Fruit fly (Drosophila melanogaster) ovary, adult (tissue): ENCODE results near the gene HGTX.

ENCODE experiments used
- CG17801 ChIP-seq: fragments of 200-800 bp; optimal IDR thresholded peaks from 2 replicates; lab custom pipeline; 2019; ENCODE audit warnings: missing biosample characterization, mild to moderate bottlenecking, missing genetic modification characterization, moderate library complexity; ENCODE audit not compliant: partially characterized antibody

Gene HGTX

DNA sequence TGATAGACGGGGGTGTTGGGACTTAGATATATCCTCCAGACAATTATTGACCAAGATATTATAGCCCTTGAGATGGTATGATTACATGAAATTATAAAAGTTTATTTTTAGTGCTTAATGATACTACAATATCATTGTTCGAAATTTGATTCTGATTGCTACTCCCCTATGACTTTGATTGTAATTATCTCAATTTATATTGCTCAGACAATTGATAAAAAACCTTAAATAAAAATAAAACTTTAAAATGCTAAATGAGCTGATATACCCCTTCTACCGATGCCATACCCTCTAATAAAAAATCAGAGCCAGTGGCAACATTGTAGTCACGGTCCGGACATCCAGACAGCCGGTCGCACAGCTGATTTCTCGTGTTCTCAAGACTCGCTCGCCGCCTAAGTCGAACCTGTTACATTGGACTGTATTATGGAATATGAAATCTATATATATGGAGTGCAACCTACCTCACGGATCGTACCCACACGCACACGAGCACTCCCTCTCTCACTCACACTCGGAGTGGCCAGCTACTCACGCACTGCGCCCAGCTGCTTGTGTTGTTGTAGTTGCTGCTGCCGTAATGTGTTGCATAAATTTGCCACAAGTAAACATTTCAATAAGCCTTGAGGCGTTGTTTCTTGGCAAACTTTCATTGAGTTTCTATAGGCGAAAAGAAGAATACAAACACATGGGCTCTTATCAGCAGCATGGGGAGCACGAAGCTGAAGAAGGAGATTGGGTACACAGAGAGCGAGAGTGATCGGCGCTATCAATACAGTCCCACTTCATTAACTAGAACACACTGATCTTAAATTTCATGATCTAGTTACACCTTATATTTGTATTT, 13.8 kb upstream of the HGTX start:
- TF ChIP-seq CG17801 (GFP tag; lab: Kevin White, UChicago): no peak

dm6 chr3L:14611406-14612335, 12.3 kb upstream of the HGTX start:
- TF ChIP-seq CG17801 (GFP tag; lab: Kevin White, UChicago): no peak

dm6 chr3L:14610458-14610857, 11.1 kb upstream of the HGTX start:
- no peak for TF ChIP-seq CG17801 (GFP tag; lab: Kevin White, UChicago)

dm6 chr3L:14609138-14609729, 9.9 kb upstream of the HGTX start:
- TF ChIP-seq CG17801 (GFP tag; lab: Kevin White, UChicago): no peak

- no peak for TF ChIP-seq CG17801 (GFP tag; lab: Kevin White, UChicago)
Observed at dm6 chr3L:14607620-14608019, 8.3 kb upstream of the HGTX start.

DNA sequence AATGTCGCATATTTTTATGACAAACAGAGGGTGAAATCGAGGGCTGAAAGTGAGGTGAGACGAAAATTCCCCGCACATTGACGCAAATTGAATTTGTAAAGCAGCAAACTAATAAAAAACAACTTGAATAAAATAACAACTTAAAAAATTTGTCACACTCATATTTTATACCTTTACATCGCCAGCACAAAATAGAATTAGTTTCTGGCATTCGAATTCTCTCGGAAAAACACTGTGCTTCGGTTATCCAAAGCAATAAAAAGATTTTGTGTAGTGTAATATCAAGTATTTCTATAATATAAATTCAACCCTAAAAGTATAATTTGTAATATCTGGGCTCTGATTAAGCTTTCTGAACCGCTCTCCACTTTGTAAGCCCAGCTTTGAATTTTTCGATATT, 6.0 kb upstream of the HGTX start:
- no peak for TF ChIP-seq CG17801 (GFP tag; lab: Kevin White, UChicago)

- TF ChIP-seq CG17801 (GFP tag; lab: Kevin White, UChicago): no peak
Observed at dm6 chr3L:14603160-14603559, 3.8 kb upstream of the HGTX start.

DNA sequence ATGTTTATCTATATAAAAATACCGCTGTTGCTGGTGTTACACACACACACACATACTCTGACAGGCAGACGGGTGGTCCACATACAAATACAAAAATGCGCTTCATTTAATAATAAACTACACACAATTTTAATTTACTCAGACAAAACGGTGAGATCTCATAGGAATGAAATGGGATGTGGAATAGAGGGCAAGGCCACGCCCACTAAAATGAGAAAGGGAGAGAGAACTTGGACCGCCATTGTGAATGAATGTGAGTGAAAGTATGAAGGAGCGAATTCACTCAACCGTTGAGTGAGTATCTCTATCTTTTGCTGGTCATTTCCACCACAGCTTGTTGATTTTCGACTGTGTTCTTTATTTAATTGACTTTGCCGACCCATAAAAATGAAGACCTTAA, 1.2 kb upstream of the HGTX start:
- TF ChIP-seq CG17801 (GFP tag; lab: Kevin White, UChicago): no peak

DNA sequence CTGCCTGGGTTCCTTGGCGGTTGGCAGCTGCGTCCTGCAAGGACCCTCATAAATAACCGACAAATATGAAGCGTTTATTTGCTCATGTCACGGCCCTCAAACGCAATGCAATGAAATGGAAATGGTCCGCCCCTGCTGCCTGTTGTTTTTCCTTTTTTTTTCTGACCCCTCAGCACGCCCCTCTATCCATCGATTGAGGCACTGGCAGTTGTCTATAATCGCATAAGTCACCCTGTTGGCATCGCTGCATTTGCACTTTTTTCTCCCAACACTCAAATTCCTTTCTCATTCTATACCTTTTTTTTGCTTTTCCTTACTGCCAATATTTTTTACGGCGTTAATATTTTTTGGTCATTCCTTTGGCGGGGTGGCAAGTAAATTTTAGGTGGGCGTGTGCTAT, 7.2 kb downstream of the HGTX start:
- TF ChIP-seq CG17801 (GFP tag; lab: Kevin White, UChicago): no peak

DNA sequence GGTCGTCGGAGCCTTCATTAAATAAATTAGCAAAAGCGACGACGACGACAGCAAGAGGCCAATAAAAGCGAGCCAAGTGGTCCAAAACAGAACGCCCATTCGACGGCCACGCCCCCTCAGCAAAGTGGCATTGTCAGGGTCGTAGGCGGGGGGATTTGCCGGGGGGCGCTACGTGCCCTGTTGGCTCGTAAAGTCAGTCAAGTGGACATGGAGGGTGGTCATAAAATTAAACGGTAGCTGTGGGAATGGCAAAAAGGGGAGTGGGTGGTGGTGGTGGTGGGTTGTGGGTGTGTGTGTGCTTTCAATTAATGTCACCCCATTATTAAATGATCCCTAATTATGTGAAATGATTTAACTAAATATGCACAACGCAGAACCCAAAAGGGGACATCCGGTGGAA, 8.4 kb downstream of the HGTX start:
- TF ChIP-seq CG17801 (GFP tag; lab: Kevin White, UChicago): no peak

- TF ChIP-seq CG17801 (GFP tag; lab: Kevin White, UChicago): no peak
Observed at dm6 chr3L:14583803-14584202, 15.5 kb downstream of the HGTX start.

- TF ChIP-seq CG17801 (GFP tag; lab: Kevin White, UChicago): no peak
Observed at dm6 chr3L:14582736-14583135, 16.6 kb downstream of the HGTX start.

- TF ChIP-seq CG17801 (GFP tag; lab: Kevin White, UChicago): no peak
Observed at dm6 chr3L:14580294-14580693, 19.0 kb downstream of the HGTX start.

DNA sequence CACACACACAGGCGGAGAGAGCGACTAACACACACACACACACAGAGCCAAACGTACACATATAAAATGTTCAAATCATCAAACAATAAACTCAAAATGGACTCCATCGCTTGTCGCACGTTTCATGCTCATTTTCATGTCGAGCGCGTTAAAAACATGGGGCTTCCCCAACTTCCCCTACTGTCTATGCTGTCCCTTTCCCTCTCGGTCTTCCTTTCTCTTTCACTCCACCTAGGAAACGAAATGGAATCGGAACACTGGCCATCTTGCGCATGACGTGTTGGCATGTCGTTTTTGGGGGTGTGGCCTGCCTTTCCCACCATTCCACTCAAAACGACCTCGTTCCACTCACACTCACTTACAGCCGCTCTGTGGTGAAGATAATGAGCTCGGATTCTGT, 20.4 kb downstream of the HGTX start:
- no peak for TF ChIP-seq CG17801 (GFP tag; lab: Kevin White, UChicago)

DNA sequence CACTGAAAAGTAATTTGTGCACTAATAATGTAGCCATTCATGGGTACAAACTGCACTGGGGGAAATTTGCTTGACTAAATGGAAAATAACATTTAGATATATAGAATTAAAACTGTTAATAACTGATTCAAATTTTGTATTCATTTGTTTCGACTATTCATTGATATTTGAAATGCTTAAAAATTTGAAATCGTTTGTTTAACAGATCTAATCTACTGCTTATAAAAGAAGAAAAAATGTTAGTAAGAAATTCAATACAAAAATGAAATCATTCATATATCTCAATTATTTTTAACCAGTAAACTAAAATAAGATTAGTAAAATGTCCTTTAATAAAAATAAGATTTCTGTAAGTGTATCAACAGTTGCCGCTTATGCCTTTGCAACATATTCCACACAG, 23.4 kb downstream of the HGTX start:
- TF ChIP-seq CG17801 (GFP tag; lab: Kevin White, UChicago): no peak
